Worm (Caenorhabditis elegans) whole organism, L2 larva: ENCODE data around the gene let-858.

Experiments used
- F13H6.1 ChIP-seq: sonication (generic microtip); optimal IDR thresholded peaks from 2 replicates; lab custom pipeline; 2016; ENCODE audit warnings: missing genetic modification characterization, missing compliant biosample characterization
- lin-39 ChIP-seq: fragments of 150-350 bp; optimal IDR thresholded peaks from 2 replicates; lab custom pipeline; 2014; ENCODE audit warnings: missing biosample characterization, missing genetic modification reagents, missing genetic modification characterization
- mab-5 ChIP-seq: fragments of 150-350 bp; optimal IDR thresholded peaks from 2 replicates; lab custom pipeline; 2014; ENCODE audit warnings: missing biosample characterization, missing genetic modification characterization
- sma-9 ChIP-seq, 2 experiments: fragments of 150-350 bp in 1 of 2; sonication (generic microtip) in 1 of 2; optimal IDR thresholded peaks; 2 replicates each; lab custom pipeline; 2014 to 2016; ENCODE audit warnings: missing genetic modification characterization in 2 of 2, mild to moderate bottlenecking in 1 of 2, missing biosample characterization in 1 of 2, missing compliant biosample characterization in 1 of 2, missing genetic modification reagents in 1 of 2, moderate library complexity in 1 of 2

DNA sequence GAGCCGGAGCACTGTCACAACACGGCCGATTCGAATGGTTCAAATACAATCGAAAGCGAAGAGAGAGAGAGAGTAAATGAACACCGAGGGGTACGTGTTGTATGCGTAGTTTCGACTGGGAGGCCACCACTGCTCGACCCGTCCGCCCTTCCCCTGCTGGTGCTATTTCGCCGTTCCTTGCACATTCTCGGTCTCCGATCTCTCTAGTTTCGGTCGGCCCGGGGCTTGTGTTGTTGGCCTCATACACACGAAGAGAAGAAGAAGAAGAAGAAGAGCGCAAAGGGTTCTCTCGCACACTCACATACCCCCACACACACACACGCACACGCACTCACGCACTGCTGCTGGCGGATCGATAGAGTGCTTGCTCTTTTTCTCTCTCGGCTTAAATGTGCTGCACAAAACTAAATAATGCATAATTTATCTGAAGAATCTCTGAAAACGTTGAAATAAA is 20.7 kb downstream of the let-858 start:
- peak; percentile 92 for TF ChIP-seq F13H6.1 (tag; lab: Kevin White, UChicago)
- no peak for TF ChIP-seq lin-39 (tag; lab: Kevin White, UChicago)
- peak; percentile 2 for TF ChIP-seq mab-5 (tag; lab: Kevin White, UChicago)
- TF ChIP-seq sma-9 (GFP tag; optimal IDR thresholded peaks at IDR 0.05; lab: Kevin White, UChicago): peak; percentile 25
- no peak for TF ChIP-seq sma-9 (tag; optimal IDR thresholded peaks at IDR 0.05; lab: Kevin White, UChicago)
